Worm (Caenorhabditis elegans) whole organism, L4 larva: Measurements from ENCODE around the gene stn-2.

Experiments used
- Y75B8A.6 ChIP-seq: fragments of 200-800 bp; sonication (Bioruptor generic); IDR thresholded peaks from 2 replicates; pipeline ENCODE4 v1.3.6; 2022; ENCODE audit warnings: missing genetic modification reagents, missing genetic modification characterization, missing compliant biosample characterization
- arid-1 ChIP-seq: fragments of 200-800 bp; sonication (Bioruptor generic); conservative IDR thresholded peaks from 2 replicates; pipeline ENCODE4 v1.3.6; 2022; ENCODE audit warnings: missing genetic modification reagents, missing genetic modification characterization, missing compliant biosample characterization
- hlh-30 ChIP-seq: sonication (generic microtip); optimal IDR thresholded peaks from 2 replicates; lab custom pipeline; 2017; ENCODE audit warnings: antibody characterized with exemption, mild to moderate bottlenecking, missing genetic modification characterization, missing compliant biosample characterization; ENCODE audit not compliant: insufficient read depth
- pqm-1 ChIP-seq: sonication (generic microtip); optimal IDR thresholded peaks from 2 replicates; lab custom pipeline; 2017; ENCODE audit warnings: missing biosample characterization, missing genetic modification characterization

DNA sequence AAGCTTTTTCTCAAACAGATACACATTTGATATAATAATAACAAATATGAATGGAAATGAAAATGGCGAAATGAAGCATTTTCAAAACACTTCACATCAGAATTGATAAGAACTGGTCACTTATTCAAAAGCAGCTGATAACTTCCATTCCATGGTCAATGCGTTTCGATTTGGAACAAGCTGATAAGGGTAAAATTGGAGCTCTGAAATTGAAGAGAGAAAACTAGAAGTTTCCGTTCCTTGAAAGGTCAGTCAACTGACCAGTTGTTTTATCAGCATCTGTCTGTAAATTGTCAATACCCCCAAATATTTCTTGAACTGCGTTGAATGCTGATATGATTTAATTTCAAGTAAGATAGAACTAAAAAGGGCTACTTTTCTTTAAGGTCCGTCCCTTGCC, 28.1 kb downstream of the stn-2 start:
- TF ChIP-seq hlh-30 (tag; lab: Kevin White, UChicago) (no peak), pqm-1 (tag; lab: Kevin White, UChicago) (no peak), Y75B8A.6 (GFP tag; lab: Robert Waterston, UW) (no peak), arid-1 (GFP tag; lab: Robert Waterston, UW) (no peak)
